Worm (Caenorhabditis elegans) whole organism, L2 larva: ENCODE results near the gene cutl-5.

Experiments used
- F13H6.1 ChIP-seq: sonication (generic microtip); optimal IDR thresholded peaks from 2 replicates; lab custom pipeline; 2016; ENCODE audit warnings: missing genetic modification characterization, missing compliant biosample characterization
- alr-1 ChIP-seq: fragments of 150-350 bp; optimal IDR thresholded peaks from 2 replicates; lab custom pipeline; 2014; ENCODE audit warnings: missing biosample characterization, missing genetic modification characterization
- dmd-4 ChIP-seq: sonication (generic microtip); optimal IDR thresholded peaks from 2 replicates; lab custom pipeline; 2017; ENCODE audit warnings: missing biosample characterization, missing genetic modification characterization
- lsy-2 ChIP-seq, 2 experiments: fragments of 150-350 bp in 1 of 2; sonication (generic microtip) in 1 of 2; optimal IDR thresholded peaks; 2 replicates each; lab custom pipeline; 2014 to 2017; ENCODE audit warnings: missing biosample characterization in 2 of 2, missing genetic modification characterization in 2 of 2
- mab-5 ChIP-seq: fragments of 150-350 bp; optimal IDR thresholded peaks from 2 replicates; lab custom pipeline; 2014; ENCODE audit warnings: missing biosample characterization, missing genetic modification characterization
- nhr-10 ChIP-seq: sonication (generic microtip); optimal IDR thresholded peaks from 2 replicates; lab custom pipeline; 2017; ENCODE audit warnings: missing biosample characterization, missing genetic modification characterization
- nhr-129 ChIP-seq: fragments of 150-350 bp; optimal IDR thresholded peaks from 2 replicates; lab custom pipeline; 2014; ENCODE audit warnings: missing biosample characterization, missing genetic modification characterization
- nhr-25 ChIP-seq: fragments of 150-350 bp; sonication (generic microtip); optimal IDR thresholded peaks from 3 replicates; lab custom pipeline; 2014; ENCODE audit warnings: missing biosample characterization, missing genetic modification characterization
- unc-39 ChIP-seq: fragments of 150-350 bp; optimal IDR thresholded peaks from 2 replicates; lab custom pipeline; 2014; ENCODE audit warnings: missing biosample characterization, missing genetic modification characterization
- ztf-11 ChIP-seq: sonication (generic microtip); optimal IDR thresholded peaks from 2 replicates; lab custom pipeline; 2017; ENCODE audit warnings: missing biosample characterization, missing genetic modification characterization

DNA sequence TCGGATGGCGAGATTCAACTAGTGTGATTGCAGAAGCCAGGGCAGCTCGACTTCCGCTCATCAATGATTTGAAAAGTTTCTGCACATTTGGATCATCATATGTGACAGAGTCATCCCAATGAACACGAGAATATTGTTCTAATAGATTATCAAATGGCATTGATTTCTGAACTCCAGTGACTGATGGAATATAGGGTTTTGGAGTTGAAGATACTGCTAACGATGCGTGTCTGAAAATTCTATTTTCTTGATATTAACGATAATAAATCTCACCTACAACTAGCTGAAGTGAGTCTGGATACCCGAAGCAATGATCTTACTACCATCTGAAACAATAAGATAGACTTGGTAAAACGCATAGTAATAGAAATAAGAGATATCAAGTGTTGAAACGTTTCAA lies 14.9 kb downstream of the cutl-5 start, which contains the start of gene mmaa-1:
- TF ChIP-seq mab-5 (tag; lab: Kevin White, UChicago) = no peak
- no peak for TF ChIP-seq ztf-11
- no peak for TF ChIP-seq nhr-129
- no peak for TF ChIP-seq F13H6.1
- TF ChIP-seq alr-1 = no peak
- TF ChIP-seq nhr-25 (tag; lab: Kevin White, UChicago) = no peak
- no peak for TF ChIP-seq lsy-2 (tag; optimal IDR thresholded peaks at IDR 0.05; lab: Kevin White, UChicago)
- no peak for TF ChIP-seq nhr-10 (tag; lab: Kevin White, UChicago)
- no peak for TF ChIP-seq unc-39 (tag; lab: Kevin White, UChicago)
- TF ChIP-seq dmd-4 (tag; lab: Kevin White, UChicago) = no peak
